Fruit fly (Drosophila melanogaster) whole organism, embryonic: ENCODE results near the gene run.

ENCODE experiments used
- Bteb2 ChIP-seq: fragments of 200-800 bp; sonication (Bioruptor generic); optimal IDR thresholded peaks from 2 replicates; lab custom pipeline; 2016; ENCODE audit warnings: missing biosample characterization, missing genetic modification characterization
- CG11247 ChIP-seq: fragments of 200-800 bp; sonication (Bioruptor generic); IDR thresholded peaks from 2 replicates; pipeline ENCODE4 v1.3.6; 2022; ENCODE audit warnings: missing biosample characterization, missing genetic modification characterization
- CG12236 ChIP-seq: fragments of 200-800 bp; sonication (Bioruptor generic); optimal IDR thresholded peaks from 2 replicates; lab custom pipeline; 2016; ENCODE audit warnings: missing biosample characterization, missing genetic modification characterization
- CG13296 ChIP-seq: fragments of 200-800 bp; sonication (Bioruptor generic); optimal IDR thresholded peaks from 3 replicates; lab custom pipeline; 2018; ENCODE audit warnings: missing biosample characterization, mild to moderate bottlenecking, missing genetic modification characterization
- CG14441 ChIP-seq: fragments of 200-800 bp; sonication (Bioruptor generic); IDR thresholded peaks from 2 replicates; pipeline ENCODE4 v1.3.6; 2022; ENCODE audit warnings: missing biosample characterization, missing genetic modification characterization
- CG15073 ChIP-seq: fragments of 200-800 bp; sonication (Bioruptor generic); optimal IDR thresholded peaks from 2 replicates; lab custom pipeline; 2016; ENCODE audit warnings: missing biosample characterization, missing genetic modification characterization
- CG17186 ChIP-seq: fragments of 200-800 bp; sonication (Bioruptor generic); optimal IDR thresholded peaks from 3 replicates; lab custom pipeline; 2017; ENCODE audit warnings: missing biosample characterization, missing genetic modification reagents, missing genetic modification characterization
- CG18011 ChIP-seq: fragments of 200-800 bp; sonication (Bioruptor generic); optimal IDR thresholded peaks from 2 replicates; lab custom pipeline; 2017; ENCODE audit warnings: missing biosample characterization, missing genetic modification characterization, mild to moderate bottlenecking, moderate library complexity, missing genotype
- CG1832 ChIP-seq: fragments of 200-800 bp; sonication (Bioruptor generic); optimal IDR thresholded peaks from 2 replicates; lab custom pipeline; 2017; ENCODE audit warnings: missing biosample characterization, mild to moderate bottlenecking, missing genetic modification characterization, inconsistent platforms
- CG18619 ChIP-seq: fragments of 200-800 bp; sonication (Bioruptor generic); optimal IDR thresholded peaks from 3 replicates; lab custom pipeline; 2017; ENCODE audit warnings: missing biosample characterization, mild to moderate bottlenecking, missing genetic modification characterization
- CG30020 ChIP-seq: fragments of 200-800 bp; optimal IDR thresholded peaks from 2 replicates; lab custom pipeline; 2019; ENCODE audit warnings: missing biosample characterization, mild to moderate bottlenecking, missing genetic modification characterization, moderate library complexity
- CG31441 ChIP-seq: fragments of 200-800 bp; sonication (Bioruptor generic); IDR thresholded peaks from 2 replicates; pipeline ENCODE4 v1.3.6; 2022; ENCODE audit warnings: missing biosample characterization, missing genetic modification characterization
- CG34376 ChIP-seq: fragments of 200-800 bp; sonication (Bioruptor generic); optimal IDR thresholded peaks from 2 replicates; lab custom pipeline; 2018; ENCODE audit warnings: missing biosample characterization, mild to moderate bottlenecking, missing genetic modification characterization
- CG43689 ChIP-seq: fragments of 200-800 bp; sonication (Bioruptor generic); IDR thresholded peaks from 2 replicates; pipeline ENCODE4 v1.3.6; 2022; ENCODE audit warnings: missing biosample characterization, missing genetic modification characterization
- CG6175 ChIP-seq: fragments of 200-800 bp; sonication (Bioruptor generic); IDR thresholded peaks from 3 replicates; pipeline ENCODE4 v1.3.6; 2022; ENCODE audit warnings: missing biosample characterization, missing genetic modification characterization
- CG6272 ChIP-seq: fragments of 200-800 bp; sonication (Bioruptor generic); IDR thresholded peaks from 2 replicates; pipeline ENCODE4 v1.3.6; 2022; ENCODE audit warnings: missing biosample characterization, missing genetic modification characterization
- CG7839 ChIP-seq: fragments of 200-800 bp; sonication (Bioruptor generic); optimal IDR thresholded peaks from 3 replicates; lab custom pipeline; 2018; ENCODE audit warnings: missing biosample characterization, mild to moderate bottlenecking, missing genetic modification characterization, moderate library complexity
- CG9215 ChIP-seq: fragments of 200-800 bp; sonication (Bioruptor generic); IDR thresholded peaks from 2 replicates; pipeline ENCODE4 v1.3.6; 2022; ENCODE audit warnings: missing biosample characterization, missing genetic modification characterization
- CrebB ChIP-seq: fragments of 200-800 bp; sonication (Bioruptor generic); optimal IDR thresholded peaks from 3 replicates; lab custom pipeline; 2018; ENCODE audit warnings: missing biosample characterization, mild to moderate bottlenecking, missing genetic modification characterization
- Fer3 ChIP-seq: fragments of 200-800 bp; sonication (Bioruptor generic); optimal IDR thresholded peaks from 2 replicates; lab custom pipeline; 2018; ENCODE audit warnings: missing biosample characterization, mild to moderate bottlenecking, missing genetic modification characterization, moderate library complexity
- HLH4C ChIP-seq: fragments of 200-800 bp; sonication (Bioruptor generic); IDR thresholded peaks from 3 replicates; pipeline ENCODE4 v1.3.6; 2022; ENCODE audit warnings: missing biosample characterization, missing genetic modification characterization; ENCODE audit not compliant: partially characterized antibody
- Oaz ChIP-seq: fragments of 200-800 bp; sonication (Bioruptor generic); IDR thresholded peaks from 2 replicates; pipeline ENCODE4 v1.3.6; 2022; ENCODE audit warnings: missing biosample characterization, missing genetic modification characterization
- Oli ChIP-seq: fragments of 200-800 bp; sonication (Bioruptor generic); optimal IDR thresholded peaks from 2 replicates; lab custom pipeline; 2018; ENCODE audit warnings: missing biosample characterization, mild to moderate bottlenecking, missing genetic modification characterization, moderate library complexity
- PHDP ChIP-seq: fragments of 200-800 bp; sonication (Bioruptor generic); optimal IDR thresholded peaks from 3 replicates; lab custom pipeline; 2018; ENCODE audit warnings: missing biosample characterization, mild to moderate bottlenecking, missing genetic modification characterization, moderate library complexity
- Ravus ChIP-seq: fragments of 200-800 bp; sonication (Bioruptor generic); IDR thresholded peaks from 2 replicates; pipeline ENCODE4 v1.3.6; 2022; ENCODE audit warnings: missing biosample characterization, missing genetic modification characterization
- Rx ChIP-seq: fragments of 200-800 bp; sonication (Bioruptor generic); IDR thresholded peaks from 2 replicates; pipeline ENCODE4 v1.3.6; 2022; ENCODE audit warnings: missing biosample characterization, missing genetic modification characterization
- Sry-β ChIP-seq: fragments of 200-800 bp; sonication (Bioruptor generic); optimal IDR thresholded peaks from 2 replicates; lab custom pipeline; 2018; ENCODE audit warnings: missing biosample characterization, mild to moderate bottlenecking, missing genetic modification characterization, moderate library complexity
- Sry-δ ChIP-seq: fragments of 200-800 bp; sonication (Bioruptor generic); optimal IDR thresholded peaks from 2 replicates; lab custom pipeline; 2016; ENCODE audit warnings: missing biosample characterization, missing genetic modification characterization
- ato ChIP-seq: fragments of 200-800 bp; sonication (Bioruptor generic); IDR thresholded peaks from 2 replicates; pipeline ENCODE4 v1.3.6; 2022; ENCODE audit warnings: missing biosample characterization, missing genetic modification characterization; ENCODE audit not compliant: partially characterized antibody
- cad ChIP-seq: fragments of >200 bp; optimal IDR thresholded peaks from 2 replicates; lab custom pipeline; 2017; ENCODE audit warnings: missing biosample characterization, missing genetic modification characterization
- chinmo ChIP-seq: fragments of 200-800 bp; sonication (Bioruptor generic); IDR thresholded peaks from 4 replicates; pipeline ENCODE4 v1.3.6; 2022; ENCODE audit warnings: missing biosample characterization, missing genetic modification characterization; ENCODE audit not compliant: partially characterized antibody
- ewg ChIP-seq: fragments of 200-800 bp; sonication (Bioruptor generic); optimal IDR thresholded peaks from 3 replicates; lab custom pipeline; 2017; ENCODE audit warnings: mild to moderate bottlenecking, missing biosample characterization, missing genetic modification reagents, missing genetic modification characterization
- ftz-f1 ChIP-seq: fragments of 200-800 bp; sonication (Bioruptor generic); optimal IDR thresholded peaks from 2 replicates; lab custom pipeline; 2016; ENCODE audit warnings: missing biosample characterization, missing genetic modification characterization
- grn ChIP-seq: fragments of 200-800 bp; sonication (Bioruptor generic); optimal IDR thresholded peaks from 3 replicates; lab custom pipeline; 2017; ENCODE audit warnings: missing biosample characterization, missing genetic modification characterization
- gro ChIP-seq: fragments of 200-800 bp; sonication (Bioruptor generic); optimal IDR thresholded peaks from 2 replicates; lab custom pipeline; 2016; ENCODE audit warnings: missing biosample characterization, missing genetic modification characterization
- hkb ChIP-seq, 2 experiments: fragments of 200-800 bp in 1 of 2; fragments of >200 bp in 1 of 2; sonication (Bioruptor generic) in 1 of 2; IDR thresholded peaks in 1 of 2; optimal IDR thresholded peaks in 1 of 2; 2 replicates each; pipeline versions ENCODE4 v1.3.6 to Lab custom; 2017 to 2022; ENCODE audit warnings: missing biosample characterization in 1 of 2, missing genetic modification characterization in 1 of 2
- knrl ChIP-seq: fragments of 200-800 bp; sonication (Bioruptor generic); IDR thresholded peaks from 3 replicates; pipeline ENCODE4 v1.3.6; 2022; ENCODE audit warnings: missing biosample characterization, missing genetic modification characterization; ENCODE audit not compliant: partially characterized antibody
- mirr ChIP-seq: fragments of 200-800 bp; sonication (Bioruptor generic); optimal IDR thresholded peaks from 3 replicates; lab custom pipeline; 2018; ENCODE audit warnings: missing biosample characterization, mild to moderate bottlenecking, missing genetic modification characterization
- oc ChIP-seq: fragments of 200-800 bp; sonication (Bioruptor generic); optimal IDR thresholded peaks from 2 replicates; lab custom pipeline; 2018; ENCODE audit warnings: missing biosample characterization, mild to moderate bottlenecking, missing genetic modification characterization, moderate library complexity
- repo ChIP-seq: fragments of 200-800 bp; sonication (Bioruptor generic); optimal IDR thresholded peaks from 2 replicates; lab custom pipeline; 2016; ENCODE audit warnings: missing biosample characterization, missing genetic modification characterization
- scrt ChIP-seq: fragments of 200-800 bp; sonication (Bioruptor generic); optimal IDR thresholded peaks from 2 replicates; lab custom pipeline; 2018; ENCODE audit warnings: missing biosample characterization, mild to moderate bottlenecking, missing genetic modification characterization, moderate library complexity
- sens ChIP-seq: fragments of 200-800 bp; sonication (Bioruptor generic); peaks from one replicate; lab custom pipeline; 2016; ENCODE audit warnings: missing biosample characterization, missing genetic modification characterization
- sens-2 ChIP-seq: fragments of 200-800 bp; sonication (Bioruptor generic); IDR thresholded peaks from 2 replicates; pipeline ENCODE4 v1.3.6; 2022; ENCODE audit warnings: missing biosample characterization, missing genetic modification characterization
- slbo ChIP-seq: fragments of 200-800 bp; sonication (Bioruptor generic); IDR thresholded peaks from 2 replicates; pipeline ENCODE4 v1.3.6; 2022; ENCODE audit warnings: missing biosample characterization, missing genetic modification characterization
- so ChIP-seq: fragments of 200-800 bp; sonication (Bioruptor generic); IDR thresholded peaks from 3 replicates; pipeline ENCODE4 v1.3.6; 2022; ENCODE audit warnings: missing biosample characterization, missing genetic modification characterization
- ssp ChIP-seq: fragments of 200-800 bp; sonication (Bioruptor generic); IDR thresholded peaks from 2 replicates; pipeline ENCODE4 v1.3.6; 2022; ENCODE audit warnings: missing biosample characterization, missing genetic modification characterization
- tgo ChIP-seq: fragments of 200-800 bp; sonication (Bioruptor generic); IDR thresholded peaks from 3 replicates; pipeline ENCODE4 v1.3.6; 2022; ENCODE audit warnings: missing biosample characterization, missing genetic modification characterization
- tio ChIP-seq: fragments of 200-800 bp; sonication (Bioruptor generic); optimal IDR thresholded peaks from 2 replicates; lab custom pipeline; 2017; ENCODE audit warnings: missing biosample characterization, missing genetic modification characterization, inconsistent platforms
- unc-4 ChIP-seq: fragments of 200-800 bp; sonication (Bioruptor generic); IDR thresholded peaks from 2 replicates; pipeline ENCODE4 v1.3.6; 2022; ENCODE audit warnings: missing biosample characterization, missing genetic modification characterization; ENCODE audit not compliant: partially characterized antibody
- zfh1 ChIP-seq: fragments of 200-800 bp; sonication (Bioruptor generic); IDR thresholded peaks from 3 replicates; pipeline ENCODE4 v1.3.6; 2022; ENCODE audit warnings: missing biosample characterization, missing genetic modification characterization

The run gene

dm6 chrX:20654954-20655391, 35.5 kb upstream of the run start (continued):
- TF ChIP-seq CG11247 (GFP tag; lab: Robert Waterston, UW) (peak; percentile 71), repo (GFP tag; lab: Kevin White, UChicago) (peak; percentile 57), sens-2 (GFP tag; lab: Robert Waterston, UW) (peak; percentile 62), CG14441 (GFP tag; lab: Robert Waterston, UW) (peak; percentile 87), Oli (peak; percentile 71), CG12236 (GFP tag; lab: Kevin White, UChicago) (peak; percentile 74), Ravus (GFP tag; lab: Robert Waterston, UW) (peak; percentile 24), CG34376 (no peak), oc (tag; lab: Kevin White, UChicago) (peak; percentile 85), CG31441 (peak; percentile 79), HLH4C (GFP tag; lab: Robert Waterston, UW) (no peak), CG13296 (GFP tag; lab: Kevin White, UChicago) (peak; percentile 9), CG6272 (GFP tag; lab: Robert Waterston, UW) (peak; percentile 70), so (GFP tag; lab: Robert Waterston, UW) (peak; percentile 80; the same call in 2 of the 3 replicates), grn (GFP tag; lab: Kevin White, UChicago) (peak; percentile 68), knrl (GFP tag; lab: Robert Waterston, UW) (no peak), Sry-β (GFP tag; lab: Kevin White, UChicago) (peak; percentile 34), tio (GFP tag; lab: Kevin White, UChicago) (peak; percentile 65), hkb (optimal IDR thresholded peaks at IDR 0.05; lab: Kevin White, UChicago) (no peak), hkb (GFP tag; IDR thresholded peaks at IDR 0.05; lab: Robert Waterston, UW) (peak; percentile 87), CG17186 (GFP tag; lab: Kevin White, UChicago) (peak; percentile 62), Fer3 (tag; lab: Kevin White, UChicago) (peak; percentile 37), PHDP (tag; lab: Kevin White, UChicago) (peak; percentile 63), CG6175 (GFP tag; lab: Robert Waterston, UW) (0 out of 3 replicates have a peak, but pooled peaks have one; percentile 29), scrt (GFP tag; lab: Kevin White, UChicago) (peak; percentile 4), ewg (peak; percentile 73), slbo (GFP tag; lab: Robert Waterston, UW) (peak; percentile 72), cad (GFP tag; lab: Kevin White, UChicago) (no peak), CG7839 (tag; lab: Kevin White, UChicago) (peak; percentile 74), ssp (GFP tag; lab: Robert Waterston, UW) (peak; percentile 79), CG1832 (peak; percentile 13), CG18011 (GFP tag; lab: Kevin White, UChicago) (peak; percentile 38), CG30020 (tag; lab: Kevin White, UChicago) (no peak), CG9215 (GFP tag; lab: Robert Waterston, UW) (peak; percentile 50), chinmo (GFP tag; lab: Robert Waterston, UW) (no peak), unc-4 (no peak), gro (no peak), Rx (GFP tag; lab: Robert Waterston, UW) (peak; percentile 83), CG18619 (peak; percentile 75), tgo (GFP tag; lab: Robert Waterston, UW) (peak; percentile 76), Oaz (GFP tag; lab: Robert Waterston, UW) (0 out of 2 replicates have a peak, but pooled peaks have one; percentile 25), CrebB (tag; lab: Kevin White, UChicago) (peak; percentile 55), CG43689 (GFP tag; lab: Robert Waterston, UW) (peak; percentile 50), ftz-f1 (GFP tag; lab: Kevin White, UChicago) (no peak), mirr (GFP tag; lab: Kevin White, UChicago) (peak; percentile 9), Sry-δ (GFP tag; lab: Kevin White, UChicago) (peak; percentile 51), sens (GFP tag; lab: Kevin White, UChicago) (peak; percentile 96), CG15073 (peak; percentile 35), ato (GFP tag; lab: Robert Waterston, UW) (no peak), zfh1 (peak; percentile 94), Bteb2 (GFP tag; lab: Kevin White, UChicago) (peak; percentile 2)
